Fruit fly (Drosophila melanogaster): ENCODE measurements around the gene Apl.

DNA sequence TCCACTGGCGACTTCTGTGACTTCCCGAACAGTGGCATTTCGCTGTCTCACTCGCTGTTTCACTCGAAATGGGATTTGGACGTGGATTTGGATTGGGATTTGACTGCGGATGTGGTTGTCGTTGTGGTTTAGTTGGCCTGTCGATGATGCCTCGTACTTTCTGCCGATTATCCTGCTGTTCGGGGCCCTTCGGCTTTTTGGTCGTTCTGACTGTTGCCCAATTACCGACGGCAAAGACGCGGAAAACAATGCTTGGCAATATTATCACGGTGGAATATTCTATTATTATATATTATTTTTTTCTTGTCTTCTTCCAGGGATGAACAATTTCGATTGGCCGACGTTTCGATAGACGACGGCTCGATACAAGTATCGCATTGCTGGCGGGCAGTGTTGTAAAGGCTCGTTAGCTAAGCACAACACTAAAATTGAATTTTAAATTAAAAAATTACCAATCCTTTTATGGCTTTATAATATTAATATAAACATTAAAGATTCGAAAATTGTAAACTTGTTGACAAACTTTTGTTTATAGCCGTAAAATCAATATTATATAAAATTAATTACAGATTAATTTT is 20.2 kb downstream of the Apl start, which contains the start of gene Mo25:
- TF ChIP-seq rn (GFP tag; IDR thresholded peaks at IDR 0.05) (no peak), Snoo (tag; optimal IDR thresholded peaks at IDR 0.05) (peak; percentile 31), CG10348 (GFP tag; IDR thresholded peaks at IDR 0.05) (no peak), CG9948 (tag; optimal IDR thresholded peaks at IDR 0.05) (no peak), CG17806 (tag; optimal IDR thresholded peaks at IDR 0.05) (no peak), CG14655 (GFP tag; optimal IDR thresholded peaks at IDR 0.05) (no peak), Pif1A (GFP tag; optimal IDR thresholded peaks at IDR 0.05) (no peak), CG15710 (tag; optimal IDR thresholded peaks at IDR 0.05) (peak; percentile 48), EcR (GFP tag; optimal IDR thresholded peaks at IDR 0.05) (no peak), CG12605 (GFP tag; IDR thresholded peaks at IDR 0.05) (no peak)

Measured in whole organism, pupa.